Fruit fly (Drosophila melanogaster) whole organism, adult: Measurements from ENCODE around the gene CG7565.

ENCODE experiments used
- CG11617 ChIP-seq: fragments of 200-800 bp; sonication (Bioruptor generic); optimal IDR thresholded peaks from 2 replicates; lab custom pipeline; 2017; ENCODE audit warnings: mild to moderate bottlenecking, missing biosample characterization, missing genetic modification reagents, missing genetic modification characterization
- CG12768 ChIP-seq: fragments of 200-800 bp; sonication (Bioruptor generic); optimal IDR thresholded peaks from 2 replicates; lab custom pipeline; 2017; ENCODE audit warnings: missing biosample characterization, missing genetic modification characterization, mild to moderate bottlenecking, moderate library complexity, missing genetic modification reagents
- CG33017 ChIP-seq: fragments of 200-800 bp; sonication (Bioruptor generic); optimal IDR thresholded peaks from 2 replicates; lab custom pipeline; 2018; ENCODE audit warnings: missing biosample characterization, mild to moderate bottlenecking, missing genetic modification characterization, moderate library complexity
- CG5204 ChIP-seq: fragments of 200-800 bp; sonication (Bioruptor generic); optimal IDR thresholded peaks from 2 replicates; lab custom pipeline; 2016; ENCODE audit warnings: missing biosample characterization, missing genetic modification characterization
- CG7101 ChIP-seq: fragments of 200-800 bp; sonication (Bioruptor generic); optimal IDR thresholded peaks from 2 replicates; lab custom pipeline; 2018; ENCODE audit warnings: missing biosample characterization, mild to moderate bottlenecking, missing genetic modification characterization, moderate library complexity
- Crg-1 ChIP-seq: fragments of 200-800 bp; sonication (Bioruptor generic); optimal IDR thresholded peaks from 2 replicates; lab custom pipeline; 2016; ENCODE audit warnings: missing biosample characterization, missing genetic modification characterization
- Mnt ChIP-seq: fragments of 200-800 bp; sonication (Bioruptor generic); optimal IDR thresholded peaks from 2 replicates; lab custom pipeline; 2016; ENCODE audit warnings: missing biosample characterization, mild to moderate bottlenecking, missing genetic modification characterization
- bab1 ChIP-seq: fragments of 200-800 bp; sonication (Bioruptor generic); optimal IDR thresholded peaks from 3 replicates; lab custom pipeline; 2019; ENCODE audit warnings: missing biosample characterization, mild to moderate bottlenecking, missing genetic modification characterization, moderate library complexity
- cic ChIP-seq: fragments of 200-800 bp; sonication (Bioruptor generic); optimal IDR thresholded peaks from 2 replicates; lab custom pipeline; 2017; ENCODE audit warnings: missing biosample characterization, mild to moderate bottlenecking, missing genetic modification characterization, moderate library complexity
- ovo ChIP-seq: fragments of 200-800 bp; sonication (Bioruptor generic); optimal IDR thresholded peaks from 2 replicates; lab custom pipeline; 2016; ENCODE audit warnings: missing biosample characterization, missing genetic modification characterization
- pad ChIP-seq: fragments of 200-800 bp; sonication (Bioruptor generic); optimal IDR thresholded peaks from 3 replicates; lab custom pipeline; 2017; ENCODE audit warnings: missing biosample characterization, missing genetic modification characterization, mild to moderate bottlenecking, moderate library complexity, missing genetic modification reagents

DNA sequence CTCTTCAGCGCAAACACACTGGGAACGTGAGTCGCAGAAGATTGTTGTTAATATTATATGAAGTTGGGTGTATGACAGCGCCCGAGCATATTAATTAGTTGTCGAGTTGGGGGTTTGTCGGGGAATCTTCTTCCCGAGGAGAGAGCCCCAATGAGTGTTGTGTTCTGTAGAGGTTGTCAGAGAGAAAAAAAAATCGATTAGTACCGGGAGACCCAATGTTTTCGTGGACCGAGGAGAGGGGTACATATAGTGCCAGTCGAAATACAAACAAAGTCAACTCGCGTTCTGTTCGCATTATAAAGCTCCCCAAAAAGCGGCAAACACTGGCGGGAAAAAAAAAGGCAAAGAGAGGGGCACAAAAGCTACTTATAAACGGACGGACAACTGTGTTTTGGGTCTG is 17.7 kb downstream of the CG7565 start:
- no peak for TF ChIP-seq CG5204 (GFP tag; lab: Kevin White, UChicago)
- no peak for TF ChIP-seq Crg-1
- TF ChIP-seq Mnt = no peak
- no peak for TF ChIP-seq CG11617 (GFP tag; lab: Kevin White, UChicago)
- TF ChIP-seq CG12768 (GFP tag; lab: Kevin White, UChicago) = no peak
- no peak for TF ChIP-seq ovo
- no peak for TF ChIP-seq bab1 (GFP tag; lab: Kevin White, UChicago)
- TF ChIP-seq CG33017 (tag; lab: Kevin White, UChicago) = no peak
- no peak for TF ChIP-seq cic (GFP tag; lab: Kevin White, UChicago)
- TF ChIP-seq pad (GFP tag; lab: Kevin White, UChicago) = no peak
- no peak for TF ChIP-seq CG7101 (tag; lab: Kevin White, UChicago)
